Fruit fly (Drosophila melanogaster): ENCODE measurements around the gene btd.

dm6 chrX:9687623-9688022, 6.4 kb upstream of the btd start:
- TF ChIP-seq lola (GFP tag; optimal IDR thresholded peaks at IDR 0.05) (no peak), fru (GFP tag; optimal IDR thresholded peaks at IDR 0.05) (peak; percentile 86), pan (optimal IDR thresholded peaks at IDR 0.05) (no peak), dl (GFP tag; optimal IDR thresholded peaks at IDR 0.05; ENCODE audit: insufficient read depth in 1 of 2, partially characterized antibody in 2 of 2) (no peak)

Data from whole organism, wandering third instar larva.